Fruit fly (Drosophila melanogaster): ENCODE measurements around the gene CG8541.

CG8541 gene

dm6 chr3L:7437366-7437765 lies 34.0 kb upstream of the CG8541 start, which contains the start of gene CG14835:
Gene CG14835, minus strand, starts transcription at chr3L:7437466.
- TF ChIP-seq HLH106 (tag; optimal IDR thresholded peaks at IDR 0.05) (no peak), Mio (GFP tag; optimal IDR thresholded peaks at IDR 0.05) (no peak)

- TF ChIP-seq GATAd (GFP tag; optimal IDR thresholded peaks at IDR 0.05) (no peak), dl (GFP tag; optimal IDR thresholded peaks at IDR 0.05; ENCODE audit: insufficient read depth in 1 of 2, partially characterized antibody in 2 of 2) (no peak), Dfd (GFP tag; optimal IDR thresholded peaks at IDR 0.05) (no peak), Abd-B (GFP tag; optimal IDR thresholded peaks at IDR 0.05) (no peak), tai (GFP tag; optimal IDR thresholded peaks at IDR 0.05) (no peak), Rel (GFP tag; optimal IDR thresholded peaks at IDR 0.05) (no peak), Rel (tag; optimal IDR thresholded peaks at IDR 0.05) (no peak), sv (GFP tag; optimal IDR thresholded peaks at IDR 0.05) (no peak), jim (GFP tag; optimal IDR thresholded peaks at IDR 0.05) (no peak), rgr (GFP tag; optimal IDR thresholded peaks at IDR 0.05) (no peak), Mio (GFP tag; optimal IDR thresholded peaks at IDR 0.05) (no peak), Jra (GFP tag; optimal IDR thresholded peaks at IDR 0.05) (no peak), HLH106 (tag; optimal IDR thresholded peaks at IDR 0.05) (no peak), N (GFP tag; optimal IDR thresholded peaks at IDR 0.05) (no peak), CG32264 (GFP tag; optimal IDR thresholded peaks at IDR 0.05) (no peak), h (GFP tag; optimal IDR thresholded peaks at IDR 0.05) (no peak), Sp1 (GFP tag; optimal IDR thresholded peaks at IDR 0.05) (no peak), woc (GFP tag; optimal IDR thresholded peaks at IDR 0.05) (no peak)
Measured at dm6 chr3L:7439305-7439704, 32.1 kb upstream of the CG8541 start, which contains the start of gene sphinx1. Gene sphinx1, minus strand, starts transcription at chr3L:7439405.

DNA sequence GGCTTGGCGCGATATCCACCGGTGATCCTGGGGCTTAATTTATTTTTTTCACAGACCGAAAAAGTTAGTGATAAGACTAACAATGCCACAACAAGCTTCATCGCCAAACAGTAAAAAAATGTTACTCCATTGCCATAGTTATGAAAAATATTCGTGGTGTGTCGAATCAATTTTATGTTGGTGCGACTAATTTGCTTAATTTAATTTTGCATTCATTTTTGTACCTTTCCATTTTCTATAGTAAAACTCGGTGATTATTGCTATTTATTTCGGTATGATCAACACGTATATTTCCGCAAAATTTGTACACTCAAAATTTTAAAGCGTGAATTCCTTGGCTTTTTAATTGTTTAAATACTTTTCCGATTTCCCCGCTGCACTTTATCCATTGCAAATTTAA lies 30.7 kb upstream of the CG8541 start, which contains the start of gene sphinx2:
sphinx2 (minus strand) TSS at position 101 of the 400 bp plus-strand sequence.
- no peak for TF ChIP-seq Hr83 (GFP tag; optimal IDR thresholded peaks at IDR 0.05; ENCODE audit: poor library complexity, severe bottlenecking)
- no peak for TF ChIP-seq psq (GFP tag; optimal IDR thresholded peaks at IDR 0.05)
- TF ChIP-seq pan (optimal IDR thresholded peaks at IDR 0.05): no peak
- TF ChIP-seq Vsx2 (GFP tag; optimal IDR thresholded peaks at IDR 0.05; ENCODE audit: partially characterized antibody): no peak
- no peak for TF ChIP-seq br (GFP tag; optimal IDR thresholded peaks at IDR 0.05)
- TF ChIP-seq CG9705 (GFP tag; optimal IDR thresholded peaks at IDR 0.05): no peak
- no peak for TF ChIP-seq dmrt93B (GFP tag; optimal IDR thresholded peaks at IDR 0.05)
- TF ChIP-seq fru (GFP tag; optimal IDR thresholded peaks at IDR 0.05): no peak
- no peak for TF ChIP-seq Sp1 (GFP tag; optimal IDR thresholded peaks at IDR 0.05)
- no peak for TF ChIP-seq Mio (GFP tag; optimal IDR thresholded peaks at IDR 0.05)
- no peak for TF ChIP-seq Hr78 (GFP tag; optimal IDR thresholded peaks at IDR 0.05)
- no peak for TF ChIP-seq N (GFP tag; optimal IDR thresholded peaks at IDR 0.05)
- no peak for TF ChIP-seq Dif (GFP tag; optimal IDR thresholded peaks at IDR 0.05; ENCODE audit: partially characterized antibody)
- no peak for TF ChIP-seq brk (GFP tag; optimal IDR thresholded peaks at IDR 0.05)
- no peak for TF ChIP-seq Abd-B (GFP tag; optimal IDR thresholded peaks at IDR 0.05)
- TF ChIP-seq jim (GFP tag; optimal IDR thresholded peaks at IDR 0.05): no peak
- TF ChIP-seq GATAd (GFP tag; optimal IDR thresholded peaks at IDR 0.05): no peak
- TF ChIP-seq Hnf4 (GFP tag; optimal IDR thresholded peaks at IDR 0.05): no peak
- TF ChIP-seq tai (GFP tag; optimal IDR thresholded peaks at IDR 0.05): no peak

DNA sequence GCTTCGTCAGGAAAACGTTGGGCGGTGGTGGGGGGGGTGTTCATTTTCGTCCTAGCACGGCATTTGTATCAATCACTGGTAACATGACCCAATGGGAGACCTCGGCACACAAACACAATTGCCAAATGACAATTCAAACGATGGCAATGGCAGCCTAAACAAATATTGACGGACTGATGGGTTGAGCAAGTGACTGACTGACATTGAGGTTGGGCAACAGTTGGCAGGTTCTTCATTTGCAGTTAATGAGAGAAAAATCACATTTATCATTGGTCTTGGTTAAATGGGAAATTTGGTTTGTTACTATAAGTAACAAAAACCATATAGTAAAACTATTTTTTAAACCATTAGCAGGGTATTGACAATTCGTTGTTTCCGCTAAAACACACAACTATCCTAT lies 22.3 kb upstream of the CG8541 start:
- TF ChIP-seq rgr (GFP tag; optimal IDR thresholded peaks at IDR 0.05) (no peak), Abd-B (GFP tag; optimal IDR thresholded peaks at IDR 0.05) (no peak), psq (GFP tag; optimal IDR thresholded peaks at IDR 0.05) (no peak), brk (GFP tag; optimal IDR thresholded peaks at IDR 0.05) (no peak), usp (GFP tag; optimal IDR thresholded peaks at IDR 0.05) (no peak), Hr83 (GFP tag; optimal IDR thresholded peaks at IDR 0.05; ENCODE audit: poor library complexity, severe bottlenecking) (no peak)

DNA sequence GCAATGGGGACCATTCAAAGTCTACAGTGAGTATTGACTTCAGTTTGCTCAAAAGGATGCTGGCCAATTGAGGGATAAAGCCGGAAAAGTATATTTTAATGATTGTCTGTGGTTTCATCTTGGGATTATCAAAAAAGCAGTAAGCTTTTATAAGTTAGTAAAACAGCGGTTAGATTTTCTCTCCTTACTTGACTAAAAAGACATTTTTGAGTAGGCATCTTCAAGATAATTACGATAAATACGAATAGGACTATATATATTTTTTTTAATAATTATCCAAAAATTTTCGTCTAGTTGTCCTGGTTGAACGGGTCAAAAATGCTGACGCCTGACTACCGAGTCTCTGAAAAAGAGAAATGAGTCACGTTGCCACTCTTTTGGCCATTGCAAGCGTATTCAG lies 20.8 kb upstream of the CG8541 start, which contains the start of gene CG33278:
CG33278 (plus strand) TSS at position 301 of the 400 bp plus-strand sequence.
- TF ChIP-seq Mio (GFP tag; optimal IDR thresholded peaks at IDR 0.05) (no peak), N (GFP tag; optimal IDR thresholded peaks at IDR 0.05) (no peak), lola (GFP tag; optimal IDR thresholded peaks at IDR 0.05) (no peak), Dif (GFP tag; optimal IDR thresholded peaks at IDR 0.05; ENCODE audit: partially characterized antibody) (no peak), Dfd (GFP tag; optimal IDR thresholded peaks at IDR 0.05) (no peak), Hr83 (GFP tag; optimal IDR thresholded peaks at IDR 0.05; ENCODE audit: poor library complexity, severe bottlenecking) (no peak), br (GFP tag; optimal IDR thresholded peaks at IDR 0.05) (no peak), rgr (GFP tag; optimal IDR thresholded peaks at IDR 0.05) (no peak), CG9705 (GFP tag; optimal IDR thresholded peaks at IDR 0.05) (no peak), Abd-B (GFP tag; optimal IDR thresholded peaks at IDR 0.05) (no peak), GATAd (GFP tag; optimal IDR thresholded peaks at IDR 0.05) (no peak), Sp1 (GFP tag; optimal IDR thresholded peaks at IDR 0.05) (no peak), sv (GFP tag; optimal IDR thresholded peaks at IDR 0.05) (no peak), usp (GFP tag; optimal IDR thresholded peaks at IDR 0.05) (no peak), sage (GFP tag; optimal IDR thresholded peaks at IDR 0.05) (no peak), CrebA (GFP tag; optimal IDR thresholded peaks at IDR 0.05; ENCODE audit: borderline replicate concordance) (no peak)

Data from whole organism, wandering third instar larva.